Worm (Caenorhabditis elegans) whole organism, L4 larva: ENCODE data around the gene C50F7.6.
A peak's percentile ranks its signal among the peaks of the same experiment; 100 is the strongest.

ENCODE experiments used
- F10B5.3 ChIP-seq: sonication (generic microtip); optimal IDR thresholded peaks from 2 replicates; lab custom pipeline; 2016; ENCODE audit warnings: mild to moderate bottlenecking, missing genetic modification characterization, missing compliant biosample characterization
- R02D3.7 ChIP-seq: fragments of 150-350 bp; sonication (generic microtip); optimal IDR thresholded peaks from 3 replicates; lab custom pipeline; 2014; ENCODE audit warnings: missing biosample characterization, missing genetic modification characterization
- T20F7.1 ChIP-seq: fragments of 200-800 bp; sonication (Bioruptor generic); optimal IDR thresholded peaks from 2 replicates; lab custom pipeline; 2018; ENCODE audit warnings: mild to moderate bottlenecking, missing genetic modification characterization, missing compliant biosample characterization
- T26A8.4 ChIP-seq: fragments of 200-800 bp; sonication (Bioruptor generic); IDR thresholded peaks from 2 replicates; pipeline ENCODE4 v1.3.6; 2022; ENCODE audit warnings: missing genetic modification characterization, missing compliant biosample characterization
- Y48G9A.11 ChIP-seq: fragments of 200-800 bp; sonication (Bioruptor generic); IDR thresholded peaks from 2 replicates; pipeline ENCODE4 v1.3.6; 2022; ENCODE audit warnings: missing genetic modification reagents, missing genetic modification characterization, missing compliant biosample characterization
- Y5F2A.4 ChIP-seq: fragments of 200-800 bp; sonication (Bioruptor generic); optimal IDR thresholded peaks from 2 replicates; lab custom pipeline; 2018; ENCODE audit warnings: mild to moderate bottlenecking, missing genetic modification characterization, missing compliant biosample characterization
- Y75B8A.6 ChIP-seq: fragments of 200-800 bp; sonication (Bioruptor generic); IDR thresholded peaks from 2 replicates; pipeline ENCODE4 v1.3.6; 2022; ENCODE audit warnings: missing genetic modification reagents, missing genetic modification characterization, missing compliant biosample characterization
- aha-1 ChIP-seq: fragments of 150-350 bp; peaks from one replicate; lab custom pipeline; 2014; ENCODE audit warnings: missing biosample characterization, missing genetic modification characterization
- cey-2 ChIP-seq: sonication (generic microtip); optimal IDR thresholded peaks from 3 replicates; lab custom pipeline; 2017; ENCODE audit warnings: missing genetic modification characterization, mild to moderate bottlenecking, missing compliant biosample characterization, antibody characterized with exemption, borderline replicate concordance; ENCODE audit not compliant: insufficient read depth
- daf-16 ChIP-seq, 3 experiments: sonication (generic microtip); optimal IDR thresholded peaks; 2 replicates each; lab custom pipeline; 2016 to 2017; ENCODE audit warnings: missing genetic modification characterization in 3 of 3, missing genetic modification reagents in 3 of 3, mild to moderate bottlenecking in 2 of 3, missing compliant biosample characterization in 2 of 3, missing biosample characterization in 1 of 3, moderate library complexity in 1 of 3
- daf-8 ChIP-seq: fragments of 200-800 bp; sonication (Bioruptor generic); IDR thresholded peaks from 2 replicates; pipeline ENCODE4 v1.3.6; 2022; ENCODE audit warnings: missing genetic modification characterization, missing compliant biosample characterization
- duxl-1 ChIP-seq: sonication (generic microtip); optimal IDR thresholded peaks from 2 replicates; lab custom pipeline; 2016; ENCODE audit warnings: mild to moderate bottlenecking, missing genetic modification characterization, moderate library complexity, missing compliant biosample characterization; ENCODE audit not compliant: poor library complexity
- dve-1 ChIP-seq: sonication (generic microtip); optimal IDR thresholded peaks from 2 replicates; lab custom pipeline; 2017; ENCODE audit warnings: antibody characterized with exemption, mild to moderate bottlenecking, missing genetic modification characterization, missing compliant biosample characterization; ENCODE audit not compliant: insufficient read depth
- gei-8 ChIP-seq: fragments of 200-800 bp; sonication (Bioruptor generic); optimal IDR thresholded peaks from 2 replicates; lab custom pipeline; 2018; ENCODE audit warnings: mild to moderate bottlenecking, missing genetic modification characterization, missing compliant biosample characterization
- lim-7 ChIP-seq: fragments of 200-800 bp; sonication (Bioruptor generic); IDR thresholded peaks from 2 replicates; pipeline ENCODE4 v1.3.6; 2022; ENCODE audit warnings: missing genetic modification characterization, missing compliant biosample characterization
- lin-29 ChIP-seq: fragments of 200-800 bp; sonication (Bioruptor generic); IDR thresholded peaks from 2 replicates; pipeline ENCODE4 v1.3.6; 2022; ENCODE audit warnings: missing genetic modification reagents, missing genetic modification characterization, missing compliant biosample characterization
- lin-38 ChIP-seq: fragments of 200-800 bp; sonication (Bioruptor generic); IDR thresholded peaks from 2 replicates; pipeline ENCODE4 v1.3.6; 2022; ENCODE audit warnings: missing genetic modification reagents, missing genetic modification characterization, missing compliant biosample characterization
- lin-39 ChIP-seq: fragments of 150-350 bp; optimal IDR thresholded peaks from 2 replicates; lab custom pipeline; 2014; ENCODE audit warnings: missing biosample characterization, missing genetic modification reagents, missing genetic modification characterization
- lsy-2 ChIP-seq, 2 experiments: fragments of 150-350 bp in 1 of 2; sonication (generic microtip) in 1 of 2; optimal IDR thresholded peaks; 2 replicates each; lab custom pipeline; 2014 to 2017; ENCODE audit warnings: missing biosample characterization in 2 of 2, missing genetic modification characterization in 2 of 2
- mes-2 ChIP-seq: sonication (generic microtip); optimal IDR thresholded peaks from 2 replicates; lab custom pipeline; 2016; ENCODE audit warnings: missing genotype, mild to moderate bottlenecking, missing genetic modification characterization, missing compliant biosample characterization; ENCODE audit not compliant: poor library complexity, severe bottlenecking
- nhr-11 ChIP-seq: fragments of 150-350 bp; optimal IDR thresholded peaks from 2 replicates; lab custom pipeline; 2014; ENCODE audit warnings: missing biosample characterization, missing genetic modification characterization
- nhr-41 ChIP-seq: fragments of 200-800 bp; sonication (Bioruptor generic); IDR thresholded peaks from 2 replicates; pipeline ENCODE4 v1.3.6; 2022; ENCODE audit warnings: missing genetic modification reagents, missing genetic modification characterization, missing compliant biosample characterization
- nhr-48 ChIP-seq: sonication (generic microtip); optimal IDR thresholded peaks from 2 replicates; lab custom pipeline; 2016; ENCODE audit warnings: mild to moderate bottlenecking, missing genetic modification characterization, missing compliant biosample characterization
- nhr-77 ChIP-seq: fragments of 150-350 bp; optimal IDR thresholded peaks from 2 replicates; lab custom pipeline; 2014; ENCODE audit warnings: missing biosample characterization, missing genetic modification characterization
- pha-4 ChIP-seq, 2 experiments: fragments of 150-350 bp in 1 of 2; fragments of 200-800 bp in 1 of 2; sonication (Bioruptor generic) in 1 of 2; IDR thresholded peaks in 1 of 2; optimal IDR thresholded peaks in 1 of 2; 2 replicates each; pipeline versions ENCODE4 v1.3.6 to Lab custom; 2014 to 2022; ENCODE audit warnings: missing genetic modification characterization in 2 of 2, missing genetic modification reagents in 2 of 2, missing biosample characterization in 1 of 2, missing compliant biosample characterization in 1 of 2
- pqm-1 ChIP-seq: sonication (generic microtip); optimal IDR thresholded peaks from 2 replicates; lab custom pipeline; 2017; ENCODE audit warnings: missing biosample characterization, missing genetic modification characterization
- saeg-2 ChIP-seq: fragments of 200-800 bp; sonication (Bioruptor generic); IDR thresholded peaks from 2 replicates; pipeline ENCODE4 v1.3.6; 2022; ENCODE audit warnings: missing genetic modification reagents, missing genetic modification characterization, missing compliant biosample characterization
- set-16 ChIP-seq: fragments of 200-800 bp; sonication (Bioruptor generic); IDR thresholded peaks from 2 replicates; pipeline ENCODE4 v1.3.6; 2022; ENCODE audit warnings: missing genetic modification reagents, missing genetic modification characterization, missing compliant biosample characterization
- spr-3 ChIP-seq: fragments of 200-800 bp; sonication (Bioruptor generic); optimal IDR thresholded peaks from 2 replicates; lab custom pipeline; 2018; ENCODE audit warnings: mild to moderate bottlenecking, missing genetic modification characterization, missing compliant biosample characterization
- unc-62 ChIP-seq, 3 experiments: fragments of 150-350 bp in 1 of 3; sonication (generic microtip); optimal IDR thresholded peaks in 2 of 3; peaks in 1 of 3; 1 replicate in 1 of 3; 2 replicates in 2 of 3; lab custom pipeline; 2014 to 2017; ENCODE audit warnings: missing biosample characterization in 3 of 3, missing genetic modification characterization in 3 of 3, missing genetic modification reagents in 3 of 3, missing genotype in 1 of 3
- zag-1 ChIP-seq: fragments of 150-350 bp; optimal IDR thresholded peaks from 2 replicates; lab custom pipeline; 2014; ENCODE audit warnings: missing biosample characterization, missing genetic modification characterization
- zfp-3 ChIP-seq: fragments of 200-800 bp; sonication (Bioruptor generic); conservative IDR thresholded peaks from 2 replicates; pipeline ENCODE4 v1.3.6; 2022; ENCODE audit warnings: missing genetic modification reagents, missing genetic modification characterization, missing compliant biosample characterization

C50F7.6 gene

DNA sequence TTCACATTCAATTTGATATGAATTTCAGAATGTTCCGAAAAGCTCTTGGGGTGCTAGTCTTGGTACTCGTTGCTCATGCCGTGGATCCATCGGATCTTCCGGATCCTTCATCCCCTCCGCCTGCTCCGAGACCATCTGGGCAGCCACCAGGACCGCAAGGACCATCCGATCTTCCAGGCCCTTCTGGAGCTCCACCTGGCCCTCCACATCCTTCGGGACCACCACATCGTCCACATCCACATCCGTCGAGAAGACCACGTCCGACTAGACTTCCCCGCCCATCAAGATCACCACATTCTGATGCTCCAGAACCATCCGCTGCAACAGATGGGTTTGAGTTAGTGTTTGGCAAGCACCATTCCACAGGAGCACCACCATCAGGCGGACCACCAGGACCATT, 11.6 kb upstream of the C50F7.6 start, which contains the start of gene clx-1:
Gene clx-1, plus strand, starts transcription at position 30 of the 400 bp plus-strand sequence.
- TF ChIP-seq cey-2 (tag; lab: Kevin White, UChicago) (no peak), set-16 (GFP tag; lab: Robert Waterston, UW) (peak; percentile 91)

- no peak for TF ChIP-seq daf-16 (GFP tag; optimal IDR thresholded peaks at IDR 0.05; lab: Kevin White, UChicago)
- TF ChIP-seq daf-16 (tag; optimal IDR thresholded peaks at IDR 0.05; lab: Kevin White, UChicago) = peak; percentile 93
- TF ChIP-seq zag-1 (tag; lab: Kevin White, UChicago) = no peak
- no peak for TF ChIP-seq pqm-1 (tag; lab: Kevin White, UChicago)
These were observed 11.2 kb upstream of the C50F7.6 start for ce11 chrIV:7734173-7734572.

- no peak for TF ChIP-seq dve-1 (tag; lab: Kevin White, UChicago)
- no peak for TF ChIP-seq T26A8.4 (GFP tag; lab: Robert Waterston, UW)
- no peak for TF ChIP-seq R02D3.7 (tag; lab: Kevin White, UChicago)
- no peak for TF ChIP-seq nhr-48 (tag; lab: Kevin White, UChicago)
- TF ChIP-seq daf-16 (GFP tag; optimal IDR thresholded peaks at IDR 0.05; lab: Kevin White, UChicago) = no peak
- TF ChIP-seq daf-16 (tag; optimal IDR thresholded peaks at IDR 0.05; lab: Kevin White, UChicago) = no peak
These were observed 9.0 kb upstream of the C50F7.6 start, which contains the start of the genes C50F7.9 and C50F7.3 for ce11 chrIV:7731960-7732359. Gene C50F7.9 (minus strand): TSS chrIV:7732060. Gene C50F7.3 (plus strand): TSS chrIV:7732329.

DNA sequence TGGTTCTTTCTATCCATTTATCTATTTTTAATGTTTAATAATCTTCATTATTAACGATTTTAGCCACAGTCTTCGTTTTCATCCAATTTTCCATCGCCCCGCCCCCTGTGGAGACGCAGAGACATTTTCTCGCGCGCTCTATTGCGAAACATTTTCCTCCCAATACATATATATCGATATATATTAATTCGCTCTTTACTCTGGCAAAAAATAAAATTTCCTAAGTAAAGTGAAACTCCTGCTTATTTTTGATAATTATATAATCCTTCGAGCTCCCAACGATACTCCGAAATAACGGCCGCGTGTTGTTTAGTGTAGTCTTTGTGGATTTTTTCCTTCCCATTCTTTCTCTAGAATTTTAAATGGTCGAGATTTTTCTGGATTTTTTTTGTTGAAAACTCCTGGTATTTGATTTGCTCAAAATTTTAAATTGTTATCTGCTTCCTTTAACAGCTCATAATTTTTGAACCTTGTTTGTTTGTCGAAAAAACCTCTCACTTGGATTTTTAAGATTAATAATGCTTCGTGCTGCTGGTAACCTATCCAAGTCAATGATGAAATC, 5.5 kb upstream of the C50F7.6 start, which contains the start of gene sucg-1:
Gene sucg-1, plus strand, starts transcription at position 512 of the 562 bp plus-strand sequence.
- TF ChIP-seq lin-39 (tag; lab: Kevin White, UChicago) = no peak
- TF ChIP-seq Y75B8A.6 = no peak
- peak; percentile 82 for TF ChIP-seq T20F7.1 (GFP tag; lab: Kevin White, UChicago)

DNA sequence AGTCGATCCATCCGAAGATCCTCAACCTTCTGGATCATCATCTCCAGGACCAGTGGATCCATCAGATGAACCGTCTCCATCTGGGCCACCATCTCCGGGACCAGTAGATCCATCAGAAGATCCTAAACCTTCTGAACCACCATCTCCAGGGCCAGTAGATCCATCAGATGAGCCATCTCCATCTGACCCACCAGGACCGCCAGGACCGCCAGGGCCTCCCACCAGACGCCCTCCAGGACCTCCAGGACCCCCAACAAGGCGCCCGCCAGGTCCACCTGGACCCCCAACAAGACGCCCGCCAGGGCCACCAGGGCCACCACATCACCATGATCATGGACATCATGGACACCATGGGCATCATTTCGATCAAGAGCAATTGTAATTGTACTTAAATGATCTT, 4.3 kb upstream of the C50F7.6 start:
- TF ChIP-seq lsy-2 (tag; optimal IDR thresholded peaks at IDR 0.05; lab: Kevin White, UChicago) (no peak), pha-4 (GFP tag; IDR thresholded peaks at IDR 0.05; lab: Robert Waterston, UW) (no peak), pha-4 (tag; optimal IDR thresholded peaks at IDR 0.05; lab: Kevin White, UChicago) (no peak), set-16 (GFP tag; lab: Robert Waterston, UW) (peak; percentile 95), zfp-3 (GFP tag; lab: Robert Waterston, UW) (no peak), Y48G9A.11 (GFP tag; lab: Robert Waterston, UW) (0 out of 2 replicates have a peak, but pooled peaks have one; percentile 21), nhr-41 (GFP tag; lab: Robert Waterston, UW) (no peak), mes-2 (tag; lab: Kevin White, UChicago) (no peak), daf-8 (GFP tag; lab: Robert Waterston, UW) (no peak), unc-62 (GFP tag; optimal IDR thresholded peaks at IDR 0.05 in 1 of 2; lab: Kevin White, UChicago) (no peak), unc-62 (tag; optimal IDR thresholded peaks at IDR 0.05; lab: Kevin White, UChicago) (no peak), lin-38 (GFP tag; lab: Robert Waterston, UW) (no peak), F10B5.3 (tag; lab: Kevin White, UChicago) (no peak), nhr-48 (tag; lab: Kevin White, UChicago) (no peak), lin-29 (GFP tag; lab: Robert Waterston, UW) (no peak), spr-3 (no peak), T20F7.1 (GFP tag; lab: Kevin White, UChicago) (no peak), nhr-11 (no peak), saeg-2 (GFP tag; lab: Robert Waterston, UW) (0 out of 2 replicates have a peak, but pooled peaks have one; percentile 22), aha-1 (tag; lab: Kevin White, UChicago) (peak; percentile 87), duxl-1 (no peak), T26A8.4 (GFP tag; lab: Robert Waterston, UW) (no peak), Y5F2A.4 (GFP tag; lab: Kevin White, UChicago) (no peak), nhr-77 (no peak), lim-7 (no peak), gei-8 (GFP tag; lab: Kevin White, UChicago) (no peak)
